Worm (Caenorhabditis elegans): ENCODE measurements around the gene tbx-36.

The tbx-36 gene

DNA sequence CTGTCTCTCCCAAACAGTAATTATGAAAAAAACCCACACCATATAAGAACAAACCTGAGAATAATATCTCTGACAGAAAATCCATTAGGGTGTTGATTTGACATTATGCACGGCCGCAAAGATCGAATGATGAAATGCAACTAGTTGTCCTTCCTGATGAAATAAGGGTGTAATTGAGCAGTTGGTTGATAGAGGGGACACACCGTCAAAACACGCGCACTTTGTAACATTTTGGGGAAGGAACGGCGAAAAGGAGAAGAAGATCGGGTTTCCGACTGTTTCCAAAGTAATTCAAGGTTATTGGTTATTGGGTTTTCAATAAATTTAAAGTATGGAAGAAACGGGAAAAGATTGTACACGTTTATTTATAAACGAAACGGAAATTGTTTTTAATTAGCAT lies 28.4 kb upstream of the tbx-36 start, which contains the start of gene ZK822.1:
ZK822.1 (minus strand) TSS at position 121 of the 400 bp plus-strand sequence.
- TF ChIP-seq W03F9.2 (tag; optimal IDR thresholded peaks at IDR 0.05) (no peak), him-1 (tag; optimal IDR thresholded peaks at IDR 0.05) (no peak), dao-5 (tag; optimal IDR thresholded peaks at IDR 0.05) (no peak)

DNA sequence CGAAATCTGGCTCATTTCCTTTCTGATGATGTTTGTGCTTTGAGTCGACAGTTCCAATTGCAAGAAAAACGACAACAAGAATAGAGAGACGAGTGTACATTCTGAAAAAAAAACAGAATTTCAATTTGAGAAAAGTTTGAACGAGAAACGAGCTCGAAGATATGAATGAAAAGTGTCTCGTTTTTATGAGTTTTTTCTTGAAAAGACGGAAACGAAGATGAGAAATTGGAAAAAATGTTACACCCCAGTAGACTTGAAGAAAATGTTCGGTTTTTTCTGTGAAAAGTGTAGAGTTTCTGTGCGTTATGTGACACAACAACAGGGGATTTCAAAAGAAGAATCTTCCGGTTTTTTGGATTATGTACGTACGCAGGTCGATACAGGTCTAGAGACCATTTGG lies 27.3 kb upstream of the tbx-36 start, which contains the start of gene srlf-31:
srlf-31 (minus strand) TSS at position 101 of the 400 bp plus-strand sequence.
- no peak for TF ChIP-seq dao-5 (tag; optimal IDR thresholded peaks at IDR 0.05)
- no peak for TF ChIP-seq W03F9.2 (tag; optimal IDR thresholded peaks at IDR 0.05)
- no peak for TF ChIP-seq him-1 (tag; optimal IDR thresholded peaks at IDR 0.05)

DNA sequence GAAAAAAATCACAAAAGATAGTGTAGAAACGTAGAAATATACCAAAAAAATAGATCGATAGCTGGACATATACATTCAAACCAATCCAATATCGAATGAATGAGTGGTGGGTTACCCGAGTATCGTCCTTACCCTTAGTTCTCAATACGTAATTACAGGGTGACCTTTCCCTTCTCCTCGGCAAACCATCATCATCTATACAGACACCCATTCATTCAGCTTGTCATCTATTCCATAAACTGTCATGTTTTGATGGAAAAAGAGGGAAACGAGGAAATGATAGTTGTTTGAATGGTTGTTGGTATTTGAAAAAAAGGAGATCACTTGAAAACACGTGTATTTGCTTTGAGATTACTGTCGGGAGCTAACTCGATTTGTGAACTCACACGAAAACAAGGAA lies 26.3 kb upstream of the tbx-36 start:
- TF ChIP-seq him-1 (tag; optimal IDR thresholded peaks at IDR 0.05) (no peak), W03F9.2 (tag; optimal IDR thresholded peaks at IDR 0.05) (no peak), dao-5 (tag; optimal IDR thresholded peaks at IDR 0.05) (no peak)

DNA sequence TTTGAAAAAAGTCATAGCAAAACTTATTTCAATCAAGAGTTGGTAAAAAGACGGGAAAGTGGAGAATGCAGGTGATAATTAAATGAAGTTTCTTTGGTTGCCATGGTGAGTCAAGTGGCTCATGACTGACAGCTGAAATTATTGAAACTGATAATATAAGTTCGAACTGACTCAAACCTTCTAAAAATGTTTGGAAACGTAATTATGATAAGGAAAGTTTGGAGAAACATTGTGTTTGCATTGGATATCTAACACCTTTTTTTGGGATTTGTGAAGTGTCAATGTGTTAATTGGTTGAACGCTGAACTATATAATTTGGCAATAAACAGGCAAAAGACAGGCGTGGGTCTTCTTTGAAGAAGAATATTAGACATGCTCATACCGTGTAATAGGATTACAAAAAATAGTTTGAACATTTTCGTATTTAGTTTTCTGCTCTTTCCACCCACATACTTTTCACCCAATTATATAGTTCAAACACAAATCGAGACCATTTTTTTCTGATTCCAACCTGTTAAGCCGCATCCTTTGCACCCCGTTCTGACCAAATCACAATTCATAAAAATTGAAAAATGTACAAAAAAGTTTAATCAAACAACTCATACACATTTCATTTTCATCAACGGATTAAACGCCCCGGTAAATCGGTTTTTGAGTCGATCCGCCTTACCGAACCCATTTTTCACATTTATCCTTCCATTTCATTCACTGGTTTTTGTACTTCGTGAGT lies 24.9 kb upstream of the tbx-36 start, which contains the start of the genes srlf-33 and srlf-32:
srlf-33 (minus strand) TSS at position 101 of the 730 bp plus-strand sequence.
srlf-32 (plus strand) TSS at position 680 of the 730 bp plus-strand sequence.
- TF ChIP-seq him-1 (tag; optimal IDR thresholded peaks at IDR 0.05) (no peak), dao-5 (tag; optimal IDR thresholded peaks at IDR 0.05) (no peak), W03F9.2 (tag; optimal IDR thresholded peaks at IDR 0.05) (no peak)

DNA sequence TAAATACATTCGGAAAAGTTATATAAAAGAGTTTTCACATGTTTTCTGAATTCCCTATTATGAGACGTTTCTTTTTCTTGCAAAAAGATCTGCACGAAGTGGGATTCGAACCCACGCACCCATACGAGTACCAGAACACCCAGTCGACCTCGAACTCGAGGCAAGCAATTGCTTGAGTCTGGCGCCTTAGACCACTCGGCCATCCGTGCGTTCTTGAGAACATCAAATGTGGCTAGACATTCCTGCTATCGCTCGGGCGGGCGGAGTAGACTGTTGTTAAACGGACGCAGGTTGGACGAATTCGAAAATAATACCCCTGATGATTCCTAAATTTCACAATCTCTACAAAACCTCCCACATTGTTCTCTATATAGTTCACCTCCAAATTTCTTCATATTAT lies 22.0 kb upstream of the tbx-36 start:
- TF ChIP-seq W03F9.2 (tag; optimal IDR thresholded peaks at IDR 0.05) (no peak), him-1 (tag; optimal IDR thresholded peaks at IDR 0.05) (no peak), dao-5 (tag; optimal IDR thresholded peaks at IDR 0.05) (no peak)

DNA sequence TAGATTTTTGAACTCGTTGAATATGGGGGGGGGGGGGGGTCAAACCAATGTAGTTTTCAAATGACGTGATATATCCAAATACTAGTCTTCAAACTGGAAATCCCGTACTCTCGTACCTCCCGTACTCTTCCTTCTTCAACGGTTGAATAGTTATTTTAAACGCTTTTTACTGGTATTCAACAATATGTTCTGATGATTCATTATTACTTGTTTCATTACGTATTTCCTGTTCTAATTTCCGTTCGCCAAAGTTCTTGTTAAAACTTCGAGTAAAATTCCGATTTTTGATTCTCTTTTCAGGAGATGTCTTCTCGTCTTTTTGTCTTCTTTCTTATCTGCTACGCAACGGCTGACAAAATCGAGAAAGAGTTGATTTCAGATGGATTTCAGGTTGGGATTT lies 19.8 kb upstream of the tbx-36 start, which contains the start of gene nhx-9:
nhx-9 (plus strand) TSS at position 301 of the 400 bp plus-strand sequence.
- TF ChIP-seq dao-5 (tag; optimal IDR thresholded peaks at IDR 0.05) (no peak), him-1 (tag; optimal IDR thresholded peaks at IDR 0.05) (no peak), W03F9.2 (tag; optimal IDR thresholded peaks at IDR 0.05) (no peak)

DNA sequence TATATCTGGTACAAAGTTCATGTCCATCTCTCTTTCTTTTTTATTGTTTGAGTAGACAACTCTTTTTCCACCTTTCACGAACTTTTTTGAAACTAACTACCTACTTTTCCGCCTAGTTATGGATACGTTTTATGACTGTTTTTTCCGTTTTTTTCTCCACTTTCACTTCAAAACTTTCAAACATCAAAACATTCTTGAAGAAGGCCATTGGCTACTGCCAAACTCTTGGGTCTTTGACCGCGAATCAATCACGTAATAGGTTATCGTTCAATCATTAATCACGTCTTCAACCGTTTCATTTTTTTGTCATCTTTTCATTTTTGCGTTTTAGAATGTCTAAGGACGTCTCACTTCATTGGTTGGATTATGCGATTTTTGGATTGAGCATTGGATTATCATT lies 13.3 kb upstream of the tbx-36 start, which contains the start of gene slc-5A12:
slc-5A12 (plus strand) TSS at position 333 of the 400 bp plus-strand sequence.
- TF ChIP-seq W03F9.2 (tag; optimal IDR thresholded peaks at IDR 0.05): no peak
- no peak for TF ChIP-seq dao-5 (tag; optimal IDR thresholded peaks at IDR 0.05)
- TF ChIP-seq him-1 (tag; optimal IDR thresholded peaks at IDR 0.05): no peak

DNA sequence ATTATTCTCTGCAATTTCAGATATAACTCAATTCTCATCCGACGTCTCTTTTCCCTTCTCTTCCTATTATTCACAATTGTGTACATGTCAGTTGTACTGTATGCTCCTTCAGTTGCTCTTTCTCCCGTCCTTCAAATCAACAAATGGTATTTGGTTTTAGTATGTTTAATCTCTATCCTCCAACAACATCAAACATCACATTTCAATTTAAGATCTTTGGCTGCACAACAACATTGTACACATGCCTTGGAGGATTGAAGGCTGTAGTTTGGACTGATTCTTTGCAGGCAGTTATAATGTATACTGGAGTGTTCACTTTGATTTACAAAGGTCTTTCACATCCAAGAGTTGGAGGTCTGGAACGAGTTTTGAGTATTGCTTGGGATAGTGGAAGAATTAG lies 11.8 kb upstream of the tbx-36 start:
- no peak for TF ChIP-seq W03F9.2 (tag; optimal IDR thresholded peaks at IDR 0.05)
- TF ChIP-seq dao-5 (tag; optimal IDR thresholded peaks at IDR 0.05): no peak
- TF ChIP-seq him-1 (tag; optimal IDR thresholded peaks at IDR 0.05): no peak

DNA sequence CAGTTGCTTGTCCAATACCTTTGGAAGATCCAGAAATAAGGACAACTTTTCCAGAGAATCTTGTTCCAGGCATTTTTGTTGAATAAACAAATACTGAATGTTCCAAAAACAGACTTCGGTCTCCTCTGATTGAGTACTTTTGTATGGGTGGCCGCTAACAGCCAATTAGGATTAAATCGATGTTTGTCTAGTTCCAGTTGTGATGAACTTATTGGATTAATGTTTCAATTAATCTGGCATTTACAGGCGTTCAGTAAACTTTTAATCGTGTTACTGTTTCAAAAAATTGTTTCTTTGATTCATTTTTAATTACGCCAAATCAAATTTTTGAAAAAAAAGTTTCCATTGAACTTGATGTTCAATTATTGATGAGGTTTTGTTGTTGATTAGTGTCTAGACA lies 8.1 kb upstream of the tbx-36 start, which contains the start of gene ZK829.1:
ZK829.1 (minus strand) TSS at position 101 of the 400 bp plus-strand sequence.
- TF ChIP-seq dao-5 (tag; optimal IDR thresholded peaks at IDR 0.05) (no peak), W03F9.2 (tag; optimal IDR thresholded peaks at IDR 0.05) (no peak), him-1 (tag; optimal IDR thresholded peaks at IDR 0.05) (no peak)

DNA sequence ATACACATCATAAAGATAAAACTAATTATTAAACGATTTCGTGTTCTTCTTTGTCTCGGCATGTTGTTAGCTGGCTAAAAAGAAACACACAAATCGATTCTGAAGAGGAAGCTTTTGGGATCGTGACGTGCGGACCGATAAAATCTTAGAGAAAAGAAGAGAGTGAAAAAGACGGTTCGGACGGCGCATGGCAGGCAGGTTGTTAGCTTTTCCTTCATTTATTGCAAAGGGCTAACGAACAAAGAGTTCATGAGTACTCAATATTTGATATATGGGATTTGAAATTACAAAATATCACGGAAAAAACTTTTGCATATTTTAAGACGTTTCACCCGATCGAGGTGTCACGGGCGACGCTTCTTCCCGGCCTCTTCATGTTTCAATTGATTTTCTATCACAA lies 4.7 kb upstream of the tbx-36 start, which contains the start of gene ZK829.3:
ZK829.3 (minus strand) TSS at position 101 of the 400 bp plus-strand sequence.
- TF ChIP-seq him-1 (tag; optimal IDR thresholded peaks at IDR 0.05): no peak
- no peak for TF ChIP-seq W03F9.2 (tag; optimal IDR thresholded peaks at IDR 0.05)
- no peak for TF ChIP-seq dao-5 (tag; optimal IDR thresholded peaks at IDR 0.05)

DNA sequence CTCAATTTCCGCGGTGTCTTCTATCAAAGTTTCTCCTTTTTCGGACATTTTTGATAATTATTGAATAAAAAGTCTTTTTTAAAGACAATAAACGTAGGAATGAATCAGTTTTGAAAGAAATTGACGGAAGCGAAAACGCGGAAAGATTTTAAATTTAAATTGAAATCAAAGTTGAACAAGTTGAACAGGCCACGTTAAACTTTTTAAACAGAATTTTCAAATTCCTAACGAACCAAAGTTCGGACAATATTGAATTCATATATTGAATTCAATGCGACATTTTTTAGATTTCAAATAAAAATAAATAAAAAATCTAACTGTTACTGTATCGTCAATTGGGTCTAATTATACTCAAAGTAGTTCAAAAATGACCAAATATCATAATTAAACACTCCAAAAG lies 653 bp upstream of the tbx-36 start, which contains the start of gene hdl-1:
hdl-1 (minus strand) TSS at position 101 of the 400 bp plus-strand sequence.
- TF ChIP-seq dao-5 (tag; optimal IDR thresholded peaks at IDR 0.05) (no peak), W03F9.2 (tag; optimal IDR thresholded peaks at IDR 0.05) (no peak), him-1 (tag; optimal IDR thresholded peaks at IDR 0.05) (no peak)

DNA sequence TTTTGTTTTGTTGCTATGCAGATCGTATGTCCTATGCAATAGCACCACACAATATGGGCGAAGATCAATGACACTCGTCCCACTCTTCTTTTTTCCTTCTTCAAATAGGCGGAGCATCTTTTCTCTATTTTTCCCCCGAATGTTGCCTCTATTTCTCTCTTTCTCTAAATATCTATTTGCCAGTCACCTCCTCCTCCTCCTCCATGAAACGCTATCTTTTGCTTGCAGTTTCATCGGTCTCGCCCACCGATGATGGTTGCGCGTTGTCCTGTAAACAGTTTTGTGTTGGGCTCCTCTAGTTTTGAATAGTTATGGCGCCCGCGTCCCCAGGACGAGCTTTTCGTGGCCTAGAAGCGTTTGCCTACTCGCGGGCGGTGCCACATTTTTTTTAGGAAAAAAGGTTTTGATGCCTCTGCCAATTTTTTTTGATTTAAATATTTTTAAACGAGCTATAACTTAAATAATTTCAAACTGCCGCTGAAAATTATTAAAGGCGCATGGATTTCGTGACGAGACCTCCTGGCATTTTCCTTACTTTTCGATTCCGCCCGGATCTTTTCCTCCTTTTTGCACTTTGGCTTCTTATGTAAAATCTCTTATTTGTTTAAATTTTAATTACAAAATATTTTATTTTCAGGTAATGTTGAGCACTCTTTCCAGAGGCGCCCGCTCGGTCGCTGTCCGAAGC lies 2.4 kb downstream of the tbx-36 start, which contains the start of gene gdh-1:
gdh-1 (plus strand) TSS at position 638 of the 688 bp plus-strand sequence.
- TF ChIP-seq W03F9.2 (tag; optimal IDR thresholded peaks at IDR 0.05) (no peak), dao-5 (tag; optimal IDR thresholded peaks at IDR 0.05) (no peak), him-1 (tag; optimal IDR thresholded peaks at IDR 0.05) (no peak)

DNA sequence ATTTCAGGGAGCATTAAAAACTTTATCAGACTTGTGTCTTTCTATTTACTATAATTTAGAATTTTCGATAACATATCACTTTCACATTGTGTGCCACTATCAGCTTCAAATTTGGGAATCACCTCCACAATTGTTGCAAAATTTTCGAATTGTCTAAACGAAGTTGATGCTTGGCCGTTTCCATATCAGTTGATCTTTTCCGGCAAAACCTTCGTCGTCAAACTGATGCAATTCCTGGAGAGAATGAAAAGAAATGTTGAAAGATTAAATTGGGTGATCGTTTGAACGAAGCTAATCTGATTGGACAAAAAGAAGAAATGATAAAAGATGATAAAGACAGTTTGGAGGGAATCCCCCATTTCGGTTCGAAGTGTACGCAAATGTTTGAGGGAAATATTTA lies 5.2 kb downstream of the tbx-36 start:
- TF ChIP-seq W03F9.2 (tag; optimal IDR thresholded peaks at IDR 0.05) (no peak), him-1 (tag; optimal IDR thresholded peaks at IDR 0.05) (no peak), dao-5 (tag; optimal IDR thresholded peaks at IDR 0.05) (no peak)

DNA sequence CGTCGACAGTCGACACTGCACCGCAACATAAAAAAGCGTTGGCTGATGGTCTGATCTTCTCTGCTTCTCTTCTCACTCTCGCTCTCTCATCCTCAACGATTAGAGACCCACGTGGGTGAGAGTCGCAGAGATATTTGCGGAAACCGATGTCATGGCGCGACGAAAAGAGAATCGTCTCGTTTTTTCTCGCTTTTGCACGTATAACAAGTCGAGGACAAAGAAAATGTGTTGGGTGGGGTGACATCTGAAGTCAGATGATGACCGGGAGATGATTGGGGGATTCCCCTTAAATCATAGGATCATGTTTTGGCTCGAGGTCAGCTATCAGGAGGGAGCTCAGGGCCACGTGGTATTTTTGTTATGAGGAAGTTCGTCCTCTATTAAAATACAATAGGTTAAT lies 6.0 kb downstream of the tbx-36 start:
- TF ChIP-seq W03F9.2 (tag; optimal IDR thresholded peaks at IDR 0.05) (no peak), him-1 (tag; optimal IDR thresholded peaks at IDR 0.05) (no peak), dao-5 (tag; optimal IDR thresholded peaks at IDR 0.05) (no peak)

Measured in whole organism, L4/young adult.